Worm (Caenorhabditis elegans) whole organism, L2 larva: ENCODE results near the gene tra-2.

Experiments
- C34F6.9 ChIP-seq: fragments of 150-350 bp; optimal IDR thresholded peaks from 2 replicates; lab custom pipeline; 2014; ENCODE audit warnings: missing biosample characterization, missing genetic modification characterization
- R02D3.7 ChIP-seq: fragments of 150-350 bp; optimal IDR thresholded peaks from 2 replicates; lab custom pipeline; 2014; ENCODE audit warnings: missing biosample characterization, missing genetic modification characterization
- Y55F3AM.14 ChIP-seq: fragments of 200-800 bp; sonication (Bioruptor generic); optimal IDR thresholded peaks from 2 replicates; lab custom pipeline; 2018; ENCODE audit warnings: mild to moderate bottlenecking, missing genetic modification characterization, missing compliant biosample characterization
- ZK546.5 ChIP-seq: sonication (generic microtip); optimal IDR thresholded peaks from 2 replicates; lab custom pipeline; 2017; ENCODE audit warnings: missing biosample characterization, missing genetic modification characterization
- alr-1 ChIP-seq: fragments of 150-350 bp; optimal IDR thresholded peaks from 2 replicates; lab custom pipeline; 2014; ENCODE audit warnings: missing biosample characterization, missing genetic modification characterization
- aly-2 ChIP-seq: fragments of 150-350 bp; optimal IDR thresholded peaks from 2 replicates; lab custom pipeline; 2014; ENCODE audit warnings: missing biosample characterization, missing genetic modification characterization
- ama-1 ChIP-seq: fragments of 150-350 bp; optimal IDR thresholded peaks from 2 replicates; lab custom pipeline; 2018; ENCODE audit warnings: inconsistent platforms
- ceh-16 ChIP-seq: fragments of 150-350 bp; optimal IDR thresholded peaks from 2 replicates; lab custom pipeline; 2014; ENCODE audit warnings: missing biosample characterization, missing genetic modification characterization
- dmd-4 ChIP-seq: sonication (generic microtip); optimal IDR thresholded peaks from 2 replicates; lab custom pipeline; 2017; ENCODE audit warnings: missing biosample characterization, missing genetic modification characterization
- egl-27 ChIP-seq: sonication (generic microtip); optimal IDR thresholded peaks from 3 replicates; lab custom pipeline; 2017; ENCODE audit warnings: missing biosample characterization, missing genetic modification reagents, missing genetic modification characterization
- elt-1 ChIP-seq: fragments of 150-350 bp; optimal IDR thresholded peaks from 2 replicates; lab custom pipeline; 2014; ENCODE audit warnings: missing biosample characterization, missing genetic modification characterization
- elt-3 ChIP-seq: sonication (generic microtip); optimal IDR thresholded peaks from 2 replicates; lab custom pipeline; 2017; ENCODE audit warnings: missing biosample characterization, missing genetic modification characterization
- fos-1 ChIP-seq: fragments of 150-350 bp; optimal IDR thresholded peaks from 2 replicates; lab custom pipeline; 2014; ENCODE audit warnings: missing biosample characterization, missing genetic modification characterization
- gmeb-1 ChIP-seq: fragments of 150-350 bp; optimal IDR thresholded peaks from 2 replicates; lab custom pipeline; 2014; ENCODE audit warnings: missing biosample characterization, missing genetic modification characterization
- lin-11 ChIP-seq: fragments of 150-350 bp; sonication (generic microtip); optimal IDR thresholded peaks from 2 replicates; lab custom pipeline; 2014; ENCODE audit warnings: missing biosample characterization, missing genetic modification characterization, inconsistent platforms, mixed read lengths
- lin-13 ChIP-seq: fragments of 150-350 bp; optimal IDR thresholded peaks from 2 replicates; lab custom pipeline; 2014; ENCODE audit warnings: missing biosample characterization, missing genetic modification reagents, missing genetic modification characterization
- mab-5 ChIP-seq: fragments of 150-350 bp; optimal IDR thresholded peaks from 2 replicates; lab custom pipeline; 2014; ENCODE audit warnings: missing biosample characterization, missing genetic modification characterization
- mbf-1 ChIP-seq: sonication (generic microtip); optimal IDR thresholded peaks from 2 replicates; lab custom pipeline; 2017; ENCODE audit warnings: missing biosample characterization, missing genetic modification characterization
- nhr-10 ChIP-seq: sonication (generic microtip); optimal IDR thresholded peaks from 2 replicates; lab custom pipeline; 2017; ENCODE audit warnings: missing biosample characterization, missing genetic modification characterization
- nhr-11 ChIP-seq: fragments of 150-350 bp; optimal IDR thresholded peaks from 2 replicates; lab custom pipeline; 2014; ENCODE audit warnings: missing biosample characterization, missing genetic modification characterization
- nhr-12 ChIP-seq: fragments of 150-350 bp; optimal IDR thresholded peaks from 2 replicates; lab custom pipeline; 2014; ENCODE audit warnings: missing biosample characterization, missing genetic modification characterization
- nhr-129 ChIP-seq: fragments of 150-350 bp; optimal IDR thresholded peaks from 2 replicates; lab custom pipeline; 2014; ENCODE audit warnings: missing biosample characterization, missing genetic modification characterization
- nhr-21 ChIP-seq: fragments of 150-350 bp; optimal IDR thresholded peaks from 2 replicates; lab custom pipeline; 2014; ENCODE audit warnings: missing biosample characterization, missing genetic modification characterization
- nhr-23 ChIP-seq: fragments of 150-350 bp; optimal IDR thresholded peaks from 2 replicates; lab custom pipeline; 2014; ENCODE audit warnings: missing biosample characterization, missing genetic modification reagents, missing genetic modification characterization
- nhr-25 ChIP-seq: fragments of 150-350 bp; sonication (generic microtip); optimal IDR thresholded peaks from 3 replicates; lab custom pipeline; 2014; ENCODE audit warnings: missing biosample characterization, missing genetic modification characterization
- nhr-77 ChIP-seq: fragments of 150-350 bp; optimal IDR thresholded peaks from 2 replicates; lab custom pipeline; 2014; ENCODE audit warnings: missing biosample characterization, missing genetic modification characterization
- peb-1 ChIP-seq: fragments of 150-350 bp; optimal IDR thresholded peaks from 2 replicates; lab custom pipeline; 2014; ENCODE audit warnings: missing biosample characterization, missing genetic modification characterization
- sem-4 ChIP-seq: fragments of 150-350 bp; optimal IDR thresholded peaks from 2 replicates; lab custom pipeline; 2014; ENCODE audit warnings: missing biosample characterization, missing genetic modification reagents, missing genetic modification characterization
- skn-1 ChIP-seq: sonication (generic microtip); optimal IDR thresholded peaks from 2 replicates; lab custom pipeline; 2017; ENCODE audit warnings: missing biosample characterization, missing genetic modification characterization
- sma-3 ChIP-seq: sonication (generic microtip); optimal IDR thresholded peaks from 2 replicates; lab custom pipeline; 2016; ENCODE audit warnings: missing genetic modification reagents, missing genetic modification characterization, missing compliant biosample characterization
- sma-9 ChIP-seq, 2 experiments: fragments of 150-350 bp in 1 of 2; sonication (generic microtip) in 1 of 2; optimal IDR thresholded peaks; 2 replicates each; lab custom pipeline; 2014 to 2016; ENCODE audit warnings: missing genetic modification characterization in 2 of 2, mild to moderate bottlenecking in 1 of 2, missing biosample characterization in 1 of 2, missing compliant biosample characterization in 1 of 2, missing genetic modification reagents in 1 of 2, moderate library complexity in 1 of 2
- unc-55 ChIP-seq: fragments of 150-350 bp; sonication (generic microtip); optimal IDR thresholded peaks from 3 replicates; lab custom pipeline; 2014; ENCODE audit warnings: missing biosample characterization, missing genetic modification reagents, missing genetic modification characterization
- unc-62 ChIP-seq: fragments of 150-350 bp; optimal IDR thresholded peaks from 2 replicates; lab custom pipeline; 2014; ENCODE audit warnings: missing biosample characterization, missing genetic modification reagents, missing genetic modification characterization
- zag-1 ChIP-seq: fragments of 150-350 bp; optimal IDR thresholded peaks from 2 replicates; lab custom pipeline; 2014; ENCODE audit warnings: missing biosample characterization, missing genetic modification characterization
- ztf-1 ChIP-seq: fragments of 200-800 bp; sonication (Bioruptor generic); conservative IDR thresholded peaks from 2 replicates; pipeline ENCODE4 v1.3.6; 2022; ENCODE audit warnings: missing genetic modification characterization, missing compliant biosample characterization
- ztf-4 ChIP-seq: fragments of 150-350 bp; optimal IDR thresholded peaks from 2 replicates; lab custom pipeline; 2014; ENCODE audit warnings: missing biosample characterization, missing genetic modification characterization

Gene tra-2

DNA sequence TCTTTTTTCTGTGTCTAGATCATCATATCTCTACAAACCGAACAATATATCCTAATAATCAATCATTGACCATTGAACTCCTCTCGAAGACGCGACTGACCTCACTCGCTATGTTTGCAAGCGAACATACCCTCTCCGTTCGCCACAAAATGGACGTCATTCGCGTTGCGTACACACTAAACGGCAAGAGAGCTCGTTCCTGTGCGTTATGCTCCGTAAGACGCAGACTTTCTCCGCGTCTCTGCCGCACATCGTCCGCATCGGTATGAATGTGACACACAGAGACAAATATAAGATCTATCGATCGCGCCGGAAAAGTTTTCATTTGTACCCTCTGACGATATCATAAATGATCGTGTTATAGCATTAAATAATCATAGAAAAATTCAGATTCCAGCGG is 39.4 kb downstream of the tra-2 start:
- TF ChIP-seq mbf-1 (tag; lab: Kevin White, UChicago) (no peak), gmeb-1 (tag; lab: Kevin White, UChicago) (no peak), skn-1 (tag; lab: Kevin White, UChicago) (no peak), fos-1 (tag; lab: Kevin White, UChicago) (no peak), ama-1 (lab: Kevin White, UChicago) (no peak), elt-3 (no peak)

DNA sequence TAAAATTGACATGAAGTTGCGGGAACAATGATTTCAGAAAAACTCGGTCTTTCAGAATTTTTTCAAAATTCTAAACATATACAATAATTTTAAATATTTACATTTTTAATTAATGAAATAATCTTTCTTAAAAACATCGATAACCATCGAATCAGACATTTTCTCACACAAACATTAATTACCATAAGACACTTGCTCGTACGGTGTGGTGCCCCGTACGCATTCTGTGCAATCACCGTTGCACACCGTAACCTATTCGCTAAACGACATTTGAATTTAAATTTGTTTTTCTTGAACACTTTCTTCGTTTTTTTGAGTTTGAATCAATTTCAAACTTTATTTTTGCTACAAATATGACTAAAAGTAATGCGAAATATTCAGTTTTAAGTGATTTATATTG is 41.7 kb downstream of the tra-2 start:
- TF ChIP-seq sma-3 (GFP tag; lab: Kevin White, UChicago) = no peak
- TF ChIP-seq nhr-23 = no peak
- no peak for TF ChIP-seq lin-13 (GFP tag; lab: Kevin White, UChicago)
- no peak for TF ChIP-seq mbf-1 (tag; lab: Kevin White, UChicago)
- no peak for TF ChIP-seq dmd-4 (tag; lab: Kevin White, UChicago)
- no peak for TF ChIP-seq elt-1
- no peak for TF ChIP-seq skn-1 (tag; lab: Kevin White, UChicago)
- TF ChIP-seq Y55F3AM.14 = no peak
- no peak for TF ChIP-seq alr-1
- no peak for TF ChIP-seq ztf-4 (tag; lab: Kevin White, UChicago)
- TF ChIP-seq nhr-25 (tag; lab: Kevin White, UChicago) = no peak
- no peak for TF ChIP-seq nhr-12 (tag; lab: Kevin White, UChicago)
- no peak for TF ChIP-seq elt-3
- no peak for TF ChIP-seq aly-2 (tag; lab: Kevin White, UChicago)
- no peak for TF ChIP-seq ZK546.5 (tag; lab: Kevin White, UChicago)
- no peak for TF ChIP-seq ztf-1 (GFP tag; lab: Robert Waterston, UW)
- TF ChIP-seq sem-4 (tag; lab: Kevin White, UChicago) = no peak
- TF ChIP-seq mab-5 = no peak
- TF ChIP-seq R02D3.7 = no peak
- TF ChIP-seq unc-55 = no peak

DNA sequence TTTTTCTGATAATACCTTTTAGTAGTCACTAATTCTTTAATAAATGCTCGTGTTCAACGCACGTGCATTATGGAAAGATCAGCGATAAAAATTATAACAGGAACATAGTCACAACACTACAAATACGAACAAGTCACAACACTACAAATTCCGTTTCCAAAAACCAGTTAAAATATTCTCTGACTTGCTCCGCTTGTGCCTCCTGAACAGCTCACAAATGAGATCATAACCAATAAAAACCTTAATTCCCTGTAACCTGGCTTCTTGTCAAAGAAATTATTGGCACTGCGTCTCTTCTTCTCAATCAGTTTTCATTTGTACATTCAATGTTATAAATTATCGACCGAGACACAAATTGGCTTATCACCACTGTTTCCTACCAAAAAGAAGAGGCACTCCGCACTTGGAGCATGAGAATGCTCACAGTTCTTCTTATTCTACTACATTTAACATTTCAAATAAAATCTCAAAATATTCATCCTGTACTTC is 46.1 kb downstream of the tra-2 start, which contains the start of gene B0252.1:
TSS of gene B0252.1 (plus strand) at position 318 of the 489 bp plus-strand sequence.
- TF ChIP-seq C34F6.9 (tag; lab: Kevin White, UChicago) = no peak
- peak; percentile 47 for TF ChIP-seq fos-1 (tag; lab: Kevin White, UChicago)

DNA sequence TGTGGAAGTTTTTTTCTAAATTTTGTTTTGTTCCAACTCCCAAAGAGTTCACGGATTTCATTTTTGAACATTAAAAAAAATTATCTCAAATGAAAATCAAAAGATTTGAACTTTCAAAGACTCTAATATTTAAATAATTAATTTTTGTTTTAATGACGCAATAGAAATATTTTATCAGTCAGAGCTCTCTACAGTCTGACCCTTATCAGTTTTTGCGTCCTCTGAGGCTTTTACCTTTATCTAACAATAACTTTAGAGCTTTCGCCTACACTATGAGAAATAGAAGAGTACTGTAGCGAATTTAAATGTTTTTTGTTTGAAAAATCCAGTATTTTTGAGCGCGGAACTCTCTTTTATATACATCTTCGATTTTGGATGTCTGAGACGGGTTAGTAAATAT is 46.6 kb downstream of the tra-2 start, which contains the start of gene B0252.5:
TSS of gene B0252.5 (minus strand) at position 17 of the 400 bp plus-strand sequence.
- TF ChIP-seq nhr-12 (tag; lab: Kevin White, UChicago) (no peak), ztf-4 (tag; lab: Kevin White, UChicago) (no peak), zag-1 (no peak), nhr-129 (tag; lab: Kevin White, UChicago) (no peak), gmeb-1 (tag; lab: Kevin White, UChicago) (no peak), alr-1 (no peak), nhr-25 (tag; lab: Kevin White, UChicago) (no peak), ama-1 (lab: Kevin White, UChicago) (no peak), sma-9 (GFP tag; optimal IDR thresholded peaks at IDR 0.05; lab: Kevin White, UChicago) (peak; percentile 37), sma-9 (tag; optimal IDR thresholded peaks at IDR 0.05; lab: Kevin White, UChicago) (no peak), ceh-16 (tag; lab: Kevin White, UChicago) (no peak), ZK546.5 (tag; lab: Kevin White, UChicago) (no peak), mab-5 (no peak), egl-27 (no peak), fos-1 (tag; lab: Kevin White, UChicago) (peak; percentile 53), nhr-21 (tag; lab: Kevin White, UChicago) (no peak), nhr-11 (no peak), nhr-77 (tag; lab: Kevin White, UChicago) (no peak), elt-3 (no peak)

DNA sequence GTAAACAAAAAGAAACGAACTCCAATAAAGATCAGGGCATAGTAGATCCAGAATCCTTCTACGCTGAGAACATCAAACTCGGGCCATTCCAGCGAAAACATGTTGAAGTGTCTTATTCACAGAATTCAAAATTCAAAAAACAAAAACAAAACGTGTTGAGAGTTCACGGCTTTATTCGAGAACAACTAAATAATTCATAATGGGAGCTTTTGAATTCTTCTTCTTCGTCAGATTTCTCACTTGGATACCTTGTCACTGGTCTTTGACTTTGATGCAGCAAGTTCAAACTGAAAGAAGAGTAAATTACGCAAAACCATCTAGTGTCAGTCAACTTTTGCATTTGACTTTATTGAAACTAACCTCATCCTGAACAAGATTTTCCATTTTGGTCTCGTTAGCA is 47.8 kb downstream of the tra-2 start, which contains the start of gene B0252.11:
TSS of gene B0252.11 (minus strand) at position 101 of the 400 bp plus-strand sequence.
- no peak for TF ChIP-seq unc-62
- no peak for TF ChIP-seq elt-1
- TF ChIP-seq lin-11 = no peak
- TF ChIP-seq egl-27 = no peak
- no peak for TF ChIP-seq nhr-10
- TF ChIP-seq ama-1 (lab: Kevin White, UChicago) = no peak
- TF ChIP-seq ceh-16 (tag; lab: Kevin White, UChicago) = no peak
- no peak for TF ChIP-seq elt-3
- no peak for TF ChIP-seq peb-1
